Fruit fly (Drosophila melanogaster) whole organism, embryonic: ENCODE results near the gene zen.

Experiments used
- B-H2 ChIP-seq: fragments of 200-800 bp; sonication (Bioruptor generic); optimal IDR thresholded peaks from 2 replicates; lab custom pipeline; 2018; ENCODE audit warnings: missing biosample characterization, mild to moderate bottlenecking, missing genetic modification characterization
- CG10321 ChIP-seq: fragments of 200-800 bp; sonication (Bioruptor generic); IDR thresholded peaks from 2 replicates; pipeline ENCODE4 v1.3.6; 2022; ENCODE audit warnings: missing biosample characterization, missing genetic modification characterization
- CG12942 ChIP-seq: fragments of 200-800 bp; sonication (Bioruptor generic); optimal IDR thresholded peaks from 3 replicates; lab custom pipeline; 2016; ENCODE audit warnings: missing biosample characterization, missing genetic modification characterization
- CG13296 ChIP-seq: fragments of 200-800 bp; sonication (Bioruptor generic); optimal IDR thresholded peaks from 3 replicates; lab custom pipeline; 2018; ENCODE audit warnings: missing biosample characterization, mild to moderate bottlenecking, missing genetic modification characterization
- CG13424 ChIP-seq: fragments of 200-800 bp; sonication (Bioruptor generic); optimal IDR thresholded peaks from 2 replicates; lab custom pipeline; 2019; ENCODE audit warnings: missing biosample characterization, mild to moderate bottlenecking, missing genetic modification characterization, moderate library complexity
- CG13775 ChIP-seq: fragments of 200-800 bp; sonication (Bioruptor generic); optimal IDR thresholded peaks from 3 replicates; lab custom pipeline; 2017; ENCODE audit warnings: missing biosample characterization, mild to moderate bottlenecking, missing genetic modification characterization
- CG14667 ChIP-seq: fragments of 200-800 bp; sonication (Bioruptor generic); IDR thresholded peaks from 2 replicates; pipeline ENCODE4 v1.3.6; 2022; ENCODE audit warnings: missing biosample characterization, missing genetic modification characterization
- CG15269 ChIP-seq: fragments of 200-800 bp; sonication (Bioruptor generic); optimal IDR thresholded peaks from 2 replicates; lab custom pipeline; 2018; ENCODE audit warnings: missing biosample characterization, mild to moderate bottlenecking, missing genetic modification characterization, moderate library complexity
- CG15514 ChIP-seq: fragments of 200-800 bp; sonication (Bioruptor generic); optimal IDR thresholded peaks from 3 replicates; lab custom pipeline; 2017; ENCODE audit warnings: missing biosample characterization, missing genetic modification characterization, mild to moderate bottlenecking, moderate library complexity, missing genetic modification reagents
- CG1832 ChIP-seq: fragments of 200-800 bp; sonication (Bioruptor generic); optimal IDR thresholded peaks from 2 replicates; lab custom pipeline; 2017; ENCODE audit warnings: missing biosample characterization, mild to moderate bottlenecking, missing genetic modification characterization, inconsistent platforms
- CG31365 ChIP-seq: fragments of 200-800 bp; sonication (Bioruptor generic); optimal IDR thresholded peaks from 2 replicates; lab custom pipeline; 2018; ENCODE audit warnings: missing biosample characterization, mild to moderate bottlenecking, missing genetic modification characterization
- CG33557 ChIP-seq: fragments of 200-800 bp; sonication (Bioruptor generic); optimal IDR thresholded peaks from 2 replicates; lab custom pipeline; 2019; ENCODE audit warnings: missing biosample characterization, mild to moderate bottlenecking, missing genetic modification characterization, moderate library complexity
- CG34224 ChIP-seq: fragments of 200-800 bp; sonication (Bioruptor generic); IDR thresholded peaks from 3 replicates; pipeline ENCODE4 v1.3.6; 2022; ENCODE audit warnings: missing biosample characterization, missing genetic modification characterization; ENCODE audit not compliant: partially characterized antibody
- CG4360 ChIP-seq: fragments of 200-800 bp; sonication (Bioruptor generic); IDR thresholded peaks from 2 replicates; pipeline ENCODE4 v1.3.6; 2022; ENCODE audit warnings: missing biosample characterization, missing genetic modification characterization
- CG8281 ChIP-seq: fragments of 200-800 bp; sonication (Bioruptor generic); optimal IDR thresholded peaks from 2 replicates; lab custom pipeline; 2018; ENCODE audit warnings: missing biosample characterization, mild to moderate bottlenecking, missing genetic modification characterization, moderate library complexity
- CG9797 ChIP-seq: fragments of 200-800 bp; sonication (Bioruptor generic); optimal IDR thresholded peaks from 3 replicates; lab custom pipeline; 2018; ENCODE audit warnings: missing biosample characterization, mild to moderate bottlenecking, missing genetic modification characterization
- MTF-1 ChIP-seq: fragments of 200-800 bp; sonication (Bioruptor generic); optimal IDR thresholded peaks from 2 replicates; lab custom pipeline; 2018; ENCODE audit warnings: missing biosample characterization, mild to moderate bottlenecking, missing genetic modification characterization, borderline replicate concordance
- Mes4 ChIP-seq: fragments of 200-800 bp; sonication (Bioruptor generic); optimal IDR thresholded peaks from 2 replicates; lab custom pipeline; 2016; ENCODE audit warnings: missing biosample characterization, missing genetic modification characterization
- Nf-YC ChIP-seq: fragments of 200-800 bp; optimal IDR thresholded peaks from 3 replicates; lab custom pipeline; 2019; ENCODE audit warnings: missing biosample characterization, mild to moderate bottlenecking, missing genetic modification characterization, moderate library complexity
- Ravus ChIP-seq: fragments of 200-800 bp; sonication (Bioruptor generic); IDR thresholded peaks from 2 replicates; pipeline ENCODE4 v1.3.6; 2022; ENCODE audit warnings: missing biosample characterization, missing genetic modification characterization
- Sox100B ChIP-seq: fragments of 200-800 bp; sonication (Bioruptor generic); optimal IDR thresholded peaks from 3 replicates; lab custom pipeline; 2018; ENCODE audit warnings: missing biosample characterization, mild to moderate bottlenecking, missing genetic modification characterization
- Ssrp ChIP-seq: fragments of 200-800 bp; sonication (Bioruptor generic); optimal IDR thresholded peaks from 2 replicates; lab custom pipeline; 2018; ENCODE audit warnings: missing biosample characterization, mild to moderate bottlenecking, missing genetic modification characterization, moderate library complexity
- Tbp ChIP-seq: fragments of >200 bp; optimal IDR thresholded peaks from 2 replicates; lab custom pipeline; 2018; ENCODE audit warnings: missing biosample characterization, missing genetic modification characterization
- YL-1 ChIP-seq: fragments of 200-800 bp; sonication (Bioruptor generic); optimal IDR thresholded peaks from 3 replicates; lab custom pipeline; 2017; ENCODE audit warnings: missing biosample characterization, mild to moderate bottlenecking, missing genetic modification characterization
- abd-A ChIP-seq: fragments of 200-800 bp; sonication (Bioruptor generic); optimal IDR thresholded peaks from 3 replicates; lab custom pipeline; 2019; ENCODE audit warnings: missing biosample characterization, mild to moderate bottlenecking, missing genetic modification characterization, moderate library complexity
- amos ChIP-seq: fragments of 200-800 bp; sonication (Bioruptor generic); IDR thresholded peaks from 2 replicates; pipeline ENCODE4 v1.3.6; 2022; ENCODE audit warnings: missing biosample characterization, missing genetic modification characterization; ENCODE audit not compliant: partially characterized antibody
- bcd ChIP-seq: fragments of 200-800 bp; sonication (Bioruptor generic); optimal IDR thresholded peaks from 2 replicates; lab custom pipeline; 2017; ENCODE audit warnings: missing biosample characterization, mild to moderate bottlenecking, missing genetic modification characterization
- cad ChIP-seq: fragments of >200 bp; optimal IDR thresholded peaks from 2 replicates; lab custom pipeline; 2017; ENCODE audit warnings: missing biosample characterization, missing genetic modification characterization
- cas ChIP-seq: fragments of 200-800 bp; sonication (Bioruptor generic); IDR thresholded peaks from 2 replicates; pipeline ENCODE4 v1.3.6; 2022; ENCODE audit warnings: missing biosample characterization, missing genetic modification characterization
- crol ChIP-seq: fragments of 200-800 bp; sonication (Bioruptor generic); IDR thresholded peaks from 2 replicates; pipeline ENCODE4 v1.3.6; 2022; ENCODE audit warnings: missing biosample characterization, missing genetic modification characterization
- dan ChIP-seq: fragments of 200-800 bp; sonication (Bioruptor generic); IDR thresholded peaks from 2 replicates; pipeline ENCODE4 v1.3.6; 2022; ENCODE audit warnings: missing biosample characterization, missing genetic modification characterization
- danr ChIP-seq: fragments of 200-800 bp; sonication (Bioruptor generic); IDR thresholded peaks from 2 replicates; pipeline ENCODE4 v1.3.6; 2022; ENCODE audit warnings: missing biosample characterization, missing genetic modification characterization
- ewg ChIP-seq: fragments of 200-800 bp; sonication (Bioruptor generic); optimal IDR thresholded peaks from 3 replicates; lab custom pipeline; 2017; ENCODE audit warnings: mild to moderate bottlenecking, missing biosample characterization, missing genetic modification reagents, missing genetic modification characterization
- hth ChIP-seq: fragments of >200 bp; optimal IDR thresholded peaks from 2 replicates; lab custom pipeline; 2017; ENCODE audit warnings: inconsistent platforms
- jumu ChIP-seq: fragments of 200-800 bp; sonication (Bioruptor generic); optimal IDR thresholded peaks from 3 replicates; lab custom pipeline; 2016; ENCODE audit warnings: missing biosample characterization, missing genetic modification characterization
- klu ChIP-seq: fragments of 200-800 bp; sonication (Bioruptor generic); IDR thresholded peaks from 2 replicates; pipeline ENCODE4 v1.3.6; 2022; ENCODE audit warnings: missing biosample characterization, missing genetic modification characterization
- kni ChIP-seq: fragments of 200-800 bp; sonication (Bioruptor generic); optimal IDR thresholded peaks from 3 replicates; lab custom pipeline; 2017; ENCODE audit warnings: mild to moderate bottlenecking, missing biosample characterization, missing genetic modification reagents, missing genetic modification characterization
- nerfin-1 ChIP-seq: fragments of 200-800 bp; sonication (Bioruptor generic); optimal IDR thresholded peaks from 3 replicates; lab custom pipeline; 2019; ENCODE audit warnings: missing biosample characterization, mild to moderate bottlenecking, missing genetic modification characterization, moderate library complexity
- pzg ChIP-seq: fragments of 200-800 bp; sonication (Bioruptor generic); optimal IDR thresholded peaks from 3 replicates; lab custom pipeline; 2018; ENCODE audit warnings: missing biosample characterization, mild to moderate bottlenecking, missing genetic modification characterization, moderate library complexity
- sens ChIP-seq: fragments of 200-800 bp; sonication (Bioruptor generic); peaks from one replicate; lab custom pipeline; 2016; ENCODE audit warnings: missing biosample characterization, missing genetic modification characterization
- sens-2 ChIP-seq: fragments of 200-800 bp; sonication (Bioruptor generic); IDR thresholded peaks from 2 replicates; pipeline ENCODE4 v1.3.6; 2022; ENCODE audit warnings: missing biosample characterization, missing genetic modification characterization
- stwl ChIP-seq: fragments of 200-800 bp; sonication (Bioruptor generic); optimal IDR thresholded peaks from 3 replicates; lab custom pipeline; 2018; ENCODE audit warnings: missing biosample characterization, mild to moderate bottlenecking, missing genetic modification characterization, moderate library complexity
- tap ChIP-seq: fragments of 200-800 bp; optimal IDR thresholded peaks from 3 replicates; lab custom pipeline; 2019; ENCODE audit warnings: missing biosample characterization, mild to moderate bottlenecking, missing genetic modification characterization, moderate library complexity
- trh ChIP-seq: fragments of 200-800 bp; sonication (Bioruptor generic); optimal IDR thresholded peaks from 2 replicates; lab custom pipeline; 2016; ENCODE audit warnings: missing biosample characterization, missing genetic modification characterization
- twi ChIP-seq: fragments of 200-800 bp; optimal IDR thresholded peaks from 2 replicates; lab custom pipeline; 2019; ENCODE audit warnings: missing biosample characterization, mild to moderate bottlenecking, missing genetic modification characterization, moderate library complexity
- vnd ChIP-seq: fragments of 200-800 bp; sonication (Bioruptor generic); IDR thresholded peaks from 3 replicates; pipeline ENCODE4 v1.3.6; 2022; ENCODE audit warnings: missing biosample characterization, missing genetic modification characterization; ENCODE audit not compliant: partially characterized antibody
- z ChIP-seq: fragments of 200-800 bp; sonication (Bioruptor generic); IDR thresholded peaks from 3 replicates; pipeline ENCODE4 v1.3.6; 2022; ENCODE audit warnings: missing biosample characterization, missing genetic modification characterization
- zen ChIP-seq: fragments of 200-800 bp; sonication (Bioruptor generic); optimal IDR thresholded peaks from 3 replicates; lab custom pipeline; 2018; ENCODE audit warnings: missing biosample characterization, mild to moderate bottlenecking, missing genetic modification characterization, moderate library complexity

Gene zen

dm6 chr3R:6762188-6762643 is 8.2 kb upstream of the zen start, which contains the start of gene Ama:
TSS of gene Ama (plus strand) at chr3R:6762593.
- TF ChIP-seq zen (tag; lab: Kevin White, UChicago) (peak; percentile 93), stwl (tag; lab: Kevin White, UChicago) (no peak), crol (0 out of 2 replicates have a peak, but pooled peaks have one; percentile 18), nerfin-1 (tag; lab: Kevin White, UChicago) (peak; percentile 4), amos (GFP tag; lab: Robert Waterston, UW) (0 out of 2 replicates have a peak, but pooled peaks have one; percentile 4), cas (no peak), CG33557 (GFP tag; lab: Kevin White, UChicago) (no peak), kni (peak; percentile 14), ewg (GFP tag; lab: Kevin White, UChicago) (peak; percentile 91), jumu (GFP tag; lab: Kevin White, UChicago) (no peak), CG34224 (no peak), abd-A (tag; lab: Kevin White, UChicago) (peak; percentile 45), YL-1 (GFP tag; lab: Kevin White, UChicago) (no peak), z (GFP tag; lab: Robert Waterston, UW) (0 out of 3 replicates have a peak, but pooled peaks have one; percentile 4), vnd (GFP tag; lab: Robert Waterston, UW) (0 out of 3 replicates have a peak, but pooled peaks have one; percentile 24), CG8281 (tag; lab: Kevin White, UChicago) (no peak), Nf-YC (tag; lab: Kevin White, UChicago) (peak; percentile 32), cad (GFP tag; lab: Kevin White, UChicago) (peak; percentile 96), CG4360 (GFP tag; lab: Robert Waterston, UW) (peak; percentile 84), B-H2 (GFP tag; lab: Kevin White, UChicago) (no peak), CG15514 (GFP tag; lab: Kevin White, UChicago) (no peak), CG1832 (GFP tag; lab: Kevin White, UChicago) (peak; percentile 62), twi (tag; lab: Kevin White, UChicago) (peak; percentile 75)

- TF ChIP-seq MTF-1 (GFP tag; lab: Kevin White, UChicago): no peak
- TF ChIP-seq CG10321 (GFP tag; lab: Robert Waterston, UW): no peak
- TF ChIP-seq CG31365 (tag; lab: Kevin White, UChicago): no peak
- TF ChIP-seq Ssrp (tag; lab: Kevin White, UChicago): peak; percentile 9
- TF ChIP-seq CG13296 (GFP tag; lab: Kevin White, UChicago): peak; percentile 18
- 0 out of 2 replicates have a peak, but pooled peaks have one; percentile 19 for TF ChIP-seq klu (GFP tag; lab: Robert Waterston, UW)
- TF ChIP-seq danr: no peak
- TF ChIP-seq Tbp: no peak
- no peak for TF ChIP-seq CG14667 (GFP tag; lab: Robert Waterston, UW)
- TF ChIP-seq Sox100B (GFP tag; lab: Kevin White, UChicago): peak; percentile 55
- TF ChIP-seq bcd (GFP tag; lab: Kevin White, UChicago): peak; percentile 60
- TF ChIP-seq hth: no peak
- peak; percentile 55 for TF ChIP-seq CG13424
- TF ChIP-seq trh (GFP tag; lab: Kevin White, UChicago): no peak
- no peak for TF ChIP-seq pzg (GFP tag; lab: Kevin White, UChicago)
- no peak for TF ChIP-seq B-H2 (GFP tag; lab: Kevin White, UChicago)
- TF ChIP-seq CG15269: peak; percentile 39
- TF ChIP-seq sens-2 (GFP tag; lab: Robert Waterston, UW): no peak
- TF ChIP-seq tap (tag; lab: Kevin White, UChicago): no peak
- TF ChIP-seq sens (GFP tag; lab: Kevin White, UChicago): peak; percentile 81
- no peak for TF ChIP-seq CG12942 (GFP tag; lab: Kevin White, UChicago)
- TF ChIP-seq Mes4 (GFP tag; lab: Kevin White, UChicago): peak; percentile 13
- TF ChIP-seq CG9797 (GFP tag; lab: Kevin White, UChicago): no peak
- TF ChIP-seq dan (GFP tag; lab: Robert Waterston, UW): no peak
- TF ChIP-seq CG13775 (GFP tag; lab: Kevin White, UChicago): peak; percentile 14
- no peak for TF ChIP-seq Ravus (GFP tag; lab: Robert Waterston, UW)
Measured at dm6 chr3R:6760755-6761647, 7.0 kb upstream of the zen start.
